Fruit fly (Drosophila melanogaster): Measurements from ENCODE around the gene CG12084.

dm6 chr3L:1488592-1489183 is 7.8 kb downstream of the CG12084 start:
- TF ChIP-seq Smox (GFP tag; optimal IDR thresholded peaks at IDR 0.05) (no peak), Gug (GFP tag; IDR thresholded peaks at IDR 0.05) (no peak), Blimp-1 (GFP tag; optimal IDR thresholded peaks at IDR 0.05) (no peak), CG6854 (GFP tag; optimal IDR thresholded peaks at IDR 0.05) (no peak), OdsH (GFP tag; optimal IDR thresholded peaks at IDR 0.05) (no peak), Sox102F (GFP tag; optimal IDR thresholded peaks at IDR 0.05) (no peak), pdm3 (GFP tag; optimal IDR thresholded peaks at IDR 0.05) (no peak), CG7368 (GFP tag; optimal IDR thresholded peaks at IDR 0.05) (no peak), CG11902 (GFP tag; optimal IDR thresholded peaks at IDR 0.05) (no peak), CG16779 (tag; optimal IDR thresholded peaks at IDR 0.05) (no peak), fkh (GFP tag; optimal IDR thresholded peaks at IDR 0.05) (no peak), CG3919 (GFP tag; optimal IDR thresholded peaks at IDR 0.05) (peak; percentile 24), vri (GFP tag; optimal IDR thresholded peaks at IDR 0.05) (no peak)

Measured in whole organism, prepupa.